Fruit fly (Drosophila melanogaster) whole organism, embryonic: ENCODE results near the gene Nepl21.

ENCODE experiments used
- Ada2b ChIP-seq: fragments of 200-800 bp; sonication (Bioruptor generic); IDR thresholded peaks from 2 replicates; pipeline ENCODE4 v1.3.6; 2022; ENCODE audit warnings: missing biosample characterization, missing genetic modification characterization
- Asciz ChIP-seq: fragments of 200-800 bp; sonication (Bioruptor generic); optimal IDR thresholded peaks from 2 replicates; lab custom pipeline; 2017; ENCODE audit warnings: missing biosample characterization, mild to moderate bottlenecking, missing genetic modification characterization, missing genetic modification reagents
- B-H1 ChIP-seq: fragments of 200-800 bp; sonication (Bioruptor generic); IDR thresholded peaks from 3 replicates; pipeline ENCODE4 v1.3.6; 2022; ENCODE audit warnings: missing biosample characterization, missing genetic modification characterization
- CG10654 ChIP-seq: fragments of 200-800 bp; sonication (Bioruptor generic); optimal IDR thresholded peaks from 2 replicates; lab custom pipeline; 2016; ENCODE audit warnings: missing biosample characterization, missing genetic modification characterization
- CG11093 ChIP-seq: fragments of 200-800 bp; sonication (Bioruptor generic); IDR thresholded peaks from 3 replicates; pipeline ENCODE4 v1.3.6; 2022; ENCODE audit warnings: missing biosample characterization, missing genetic modification characterization
- CG11247 ChIP-seq: fragments of 200-800 bp; sonication (Bioruptor generic); IDR thresholded peaks from 2 replicates; pipeline ENCODE4 v1.3.6; 2022; ENCODE audit warnings: missing biosample characterization, missing genetic modification characterization
- CG12942 ChIP-seq: fragments of 200-800 bp; sonication (Bioruptor generic); optimal IDR thresholded peaks from 3 replicates; lab custom pipeline; 2016; ENCODE audit warnings: missing biosample characterization, missing genetic modification characterization
- CG14965 ChIP-seq: fragments of 200-800 bp; sonication (Bioruptor generic); optimal IDR thresholded peaks from 2 replicates; lab custom pipeline; 2016; ENCODE audit warnings: missing biosample characterization, missing genetic modification characterization, borderline replicate concordance
- CG15269 ChIP-seq: fragments of 200-800 bp; sonication (Bioruptor generic); optimal IDR thresholded peaks from 2 replicates; lab custom pipeline; 2018; ENCODE audit warnings: missing biosample characterization, mild to moderate bottlenecking, missing genetic modification characterization, moderate library complexity
- CG15479 ChIP-seq: fragments of 200-800 bp; sonication (Bioruptor generic); optimal IDR thresholded peaks from 3 replicates; lab custom pipeline; 2019; ENCODE audit warnings: missing biosample characterization, mild to moderate bottlenecking, missing genetic modification characterization, moderate library complexity
- CG17829 ChIP-seq: fragments of 200-800 bp; optimal IDR thresholded peaks from 2 replicates; lab custom pipeline; 2019; ENCODE audit warnings: missing biosample characterization, mild to moderate bottlenecking, missing genetic modification characterization, moderate library complexity
- CG18011 ChIP-seq: fragments of 200-800 bp; sonication (Bioruptor generic); optimal IDR thresholded peaks from 2 replicates; lab custom pipeline; 2017; ENCODE audit warnings: missing biosample characterization, missing genetic modification characterization, mild to moderate bottlenecking, moderate library complexity, missing genotype
- CG30020 ChIP-seq: fragments of 200-800 bp; optimal IDR thresholded peaks from 2 replicates; lab custom pipeline; 2019; ENCODE audit warnings: missing biosample characterization, mild to moderate bottlenecking, missing genetic modification characterization, moderate library complexity
- CG31441 ChIP-seq: fragments of 200-800 bp; sonication (Bioruptor generic); IDR thresholded peaks from 2 replicates; pipeline ENCODE4 v1.3.6; 2022; ENCODE audit warnings: missing biosample characterization, missing genetic modification characterization
- CG34422 ChIP-seq: fragments of 200-800 bp; sonication (Bioruptor generic); IDR thresholded peaks from 3 replicates; pipeline ENCODE4 v1.3.6; 2022; ENCODE audit warnings: missing biosample characterization, missing genetic modification characterization
- CG4404 ChIP-seq: fragments of 200-800 bp; sonication (Bioruptor generic); IDR thresholded peaks from 2 replicates; pipeline ENCODE4 v1.3.6; 2022; ENCODE audit warnings: missing biosample characterization, missing genetic modification characterization
- CG7556 ChIP-seq: fragments of 200-800 bp; sonication (Bioruptor generic); optimal IDR thresholded peaks from 2 replicates; lab custom pipeline; 2017; ENCODE audit warnings: missing biosample characterization, mild to moderate bottlenecking, missing genetic modification characterization
- CG8924 ChIP-seq: fragments of 200-800 bp; optimal IDR thresholded peaks from 3 replicates; lab custom pipeline; 2019; ENCODE audit warnings: missing biosample characterization, mild to moderate bottlenecking, missing genetic modification characterization, moderate library complexity
- Camta ChIP-seq: fragments of 200-800 bp; sonication (Bioruptor generic); optimal IDR thresholded peaks from 2 replicates; lab custom pipeline; 2016; ENCODE audit warnings: missing biosample characterization, missing genetic modification characterization
- Chrac-16 ChIP-seq: fragments of 200-800 bp; sonication (Bioruptor generic); optimal IDR thresholded peaks from 3 replicates; lab custom pipeline; 2016; ENCODE audit warnings: missing biosample characterization, missing genetic modification characterization
- Doc3 ChIP-seq: fragments of 200-800 bp; sonication (Bioruptor generic); IDR thresholded peaks from 3 replicates; pipeline ENCODE4 v1.3.6; 2022; ENCODE audit warnings: missing biosample characterization, missing genetic modification characterization; ENCODE audit not compliant: partially characterized antibody
- GATAe ChIP-seq: fragments of 200-800 bp; sonication (Bioruptor generic); conservative IDR thresholded peaks from 2 replicates; pipeline ENCODE4 v1.3.6; 2022; ENCODE audit warnings: missing biosample characterization, missing genetic modification characterization
- Pdp1 ChIP-seq, 2 experiments: fragments of 200-800 bp; sonication (Bioruptor generic); optimal IDR thresholded peaks; 3 replicates each; lab custom pipeline; 2016; ENCODE audit warnings: missing biosample characterization in 2 of 2, missing genetic modification characterization in 2 of 2, mild to moderate bottlenecking in 1 of 2, moderate library complexity in 1 of 2
- Poxn ChIP-seq: fragments of 200-800 bp; sonication (Bioruptor generic); IDR thresholded peaks from 2 replicates; pipeline ENCODE4 v1.3.6; 2022; ENCODE audit warnings: missing biosample characterization, missing genetic modification characterization
- Ptx1 ChIP-seq: fragments of 200-800 bp; sonication (Bioruptor generic); IDR thresholded peaks from 2 replicates; pipeline ENCODE4 v1.3.6; 2022; ENCODE audit warnings: missing biosample characterization, missing genetic modification characterization
- Rx ChIP-seq: fragments of 200-800 bp; sonication (Bioruptor generic); IDR thresholded peaks from 2 replicates; pipeline ENCODE4 v1.3.6; 2022; ENCODE audit warnings: missing biosample characterization, missing genetic modification characterization
- Six4 ChIP-seq: fragments of 200-800 bp; sonication (Bioruptor generic); optimal IDR thresholded peaks from 2 replicates; lab custom pipeline; 2016; ENCODE audit warnings: missing biosample characterization, missing genetic modification characterization
- Sox100B ChIP-seq: fragments of 200-800 bp; sonication (Bioruptor generic); optimal IDR thresholded peaks from 3 replicates; lab custom pipeline; 2018; ENCODE audit warnings: missing biosample characterization, mild to moderate bottlenecking, missing genetic modification characterization
- Xbp1 ChIP-seq: fragments of 200-800 bp; sonication (Bioruptor generic); optimal IDR thresholded peaks from 3 replicates; lab custom pipeline; 2016; ENCODE audit warnings: missing biosample characterization, mild to moderate bottlenecking, missing genetic modification characterization
- ap ChIP-seq: fragments of 200-800 bp; sonication (Bioruptor generic); IDR thresholded peaks from 2 replicates; pipeline ENCODE4 v1.3.6; 2022; ENCODE audit warnings: missing biosample characterization, missing genetic modification characterization
- ash1 ChIP-seq: fragments of 200-800 bp; sonication (Bioruptor generic); optimal IDR thresholded peaks from 2 replicates; lab custom pipeline; 2018; ENCODE audit warnings: missing biosample characterization, mild to moderate bottlenecking, missing genetic modification characterization
- bigmax ChIP-seq: fragments of 200-800 bp; sonication (Bioruptor generic); optimal IDR thresholded peaks from 2 replicates; lab custom pipeline; 2018; ENCODE audit warnings: missing biosample characterization, mild to moderate bottlenecking, missing genetic modification characterization
- br ChIP-seq: fragments of >200 bp; optimal IDR thresholded peaks from 2 replicates; lab custom pipeline; 2017
- dati ChIP-seq: fragments of 200-800 bp; sonication (Bioruptor generic); IDR thresholded peaks from 2 replicates; pipeline ENCODE4 v1.3.6; 2022; ENCODE audit warnings: missing biosample characterization, missing genetic modification characterization
- en ChIP-seq: fragments of 200-800 bp; sonication (Bioruptor generic); optimal IDR thresholded peaks from 2 replicates; lab custom pipeline; 2016; ENCODE audit warnings: missing biosample characterization, missing genetic modification characterization
- exex ChIP-seq: fragments of 200-800 bp; sonication (Bioruptor generic); optimal IDR thresholded peaks from 4 replicates; lab custom pipeline; 2018; ENCODE audit warnings: missing biosample characterization, mild to moderate bottlenecking, missing genetic modification characterization, moderate library complexity
- kah ChIP-seq: fragments of 200-800 bp; sonication (Bioruptor generic); optimal IDR thresholded peaks from 2 replicates; lab custom pipeline; 2018; ENCODE audit warnings: missing biosample characterization, mild to moderate bottlenecking, missing genetic modification characterization
- lmd ChIP-seq: fragments of 200-800 bp; sonication (Bioruptor generic); IDR thresholded peaks from 2 replicates; pipeline ENCODE4 v1.3.6; 2022; ENCODE audit warnings: missing biosample characterization, missing genetic modification characterization
- luna ChIP-seq: fragments of 200-800 bp; sonication (Bioruptor generic); optimal IDR thresholded peaks from 2 replicates; lab custom pipeline; 2016; ENCODE audit warnings: missing biosample characterization, missing genetic modification characterization
- nmo ChIP-seq: fragments of 200-800 bp; sonication (Bioruptor generic); optimal IDR thresholded peaks from 2 replicates; lab custom pipeline; 2018; ENCODE audit warnings: missing biosample characterization, mild to moderate bottlenecking, missing genetic modification characterization, moderate library complexity
- pnt ChIP-seq: fragments of 200-800 bp; sonication (Bioruptor generic); optimal IDR thresholded peaks from 3 replicates; lab custom pipeline; 2016; ENCODE audit warnings: missing biosample characterization, missing genetic modification characterization
- pzg ChIP-seq: fragments of 200-800 bp; sonication (Bioruptor generic); optimal IDR thresholded peaks from 3 replicates; lab custom pipeline; 2018; ENCODE audit warnings: missing biosample characterization, mild to moderate bottlenecking, missing genetic modification characterization, moderate library complexity
- rib ChIP-seq: fragments of 200-800 bp; sonication (Bioruptor generic); IDR thresholded peaks from 2 replicates; pipeline ENCODE4 v1.3.6; 2022; ENCODE audit warnings: missing biosample characterization, missing genetic modification characterization
- sd ChIP-seq: fragments of 200-800 bp; sonication (Bioruptor generic); optimal IDR thresholded peaks from 3 replicates; lab custom pipeline; 2018; ENCODE audit warnings: missing biosample characterization, mild to moderate bottlenecking, missing genetic modification characterization, moderate library complexity
- sisA ChIP-seq: fragments of 200-800 bp; sonication (Bioruptor generic); IDR thresholded peaks from 2 replicates; pipeline ENCODE4 v1.3.6; 2022; ENCODE audit warnings: missing biosample characterization, missing genetic modification characterization
- tio ChIP-seq: fragments of 200-800 bp; sonication (Bioruptor generic); optimal IDR thresholded peaks from 2 replicates; lab custom pipeline; 2017; ENCODE audit warnings: missing biosample characterization, missing genetic modification characterization, inconsistent platforms
- trem ChIP-seq: fragments of 200-800 bp; optimal IDR thresholded peaks from 3 replicates; lab custom pipeline; 2019; ENCODE audit warnings: missing biosample characterization, mild to moderate bottlenecking, missing genetic modification characterization, moderate library complexity
- vnd ChIP-seq: fragments of 200-800 bp; sonication (Bioruptor generic); IDR thresholded peaks from 3 replicates; pipeline ENCODE4 v1.3.6; 2022; ENCODE audit warnings: missing biosample characterization, missing genetic modification characterization; ENCODE audit not compliant: partially characterized antibody
- yki ChIP-seq: fragments of >200 bp; optimal IDR thresholded peaks from 3 replicates; lab custom pipeline; 2018
- z ChIP-seq: fragments of 200-800 bp; sonication (Bioruptor generic); IDR thresholded peaks from 3 replicates; pipeline ENCODE4 v1.3.6; 2022; ENCODE audit warnings: missing biosample characterization, missing genetic modification characterization
- zfh1 ChIP-seq: fragments of 200-800 bp; sonication (Bioruptor generic); IDR thresholded peaks from 3 replicates; pipeline ENCODE4 v1.3.6; 2022; ENCODE audit warnings: missing biosample characterization, missing genetic modification characterization

Gene Nepl21

DNA sequence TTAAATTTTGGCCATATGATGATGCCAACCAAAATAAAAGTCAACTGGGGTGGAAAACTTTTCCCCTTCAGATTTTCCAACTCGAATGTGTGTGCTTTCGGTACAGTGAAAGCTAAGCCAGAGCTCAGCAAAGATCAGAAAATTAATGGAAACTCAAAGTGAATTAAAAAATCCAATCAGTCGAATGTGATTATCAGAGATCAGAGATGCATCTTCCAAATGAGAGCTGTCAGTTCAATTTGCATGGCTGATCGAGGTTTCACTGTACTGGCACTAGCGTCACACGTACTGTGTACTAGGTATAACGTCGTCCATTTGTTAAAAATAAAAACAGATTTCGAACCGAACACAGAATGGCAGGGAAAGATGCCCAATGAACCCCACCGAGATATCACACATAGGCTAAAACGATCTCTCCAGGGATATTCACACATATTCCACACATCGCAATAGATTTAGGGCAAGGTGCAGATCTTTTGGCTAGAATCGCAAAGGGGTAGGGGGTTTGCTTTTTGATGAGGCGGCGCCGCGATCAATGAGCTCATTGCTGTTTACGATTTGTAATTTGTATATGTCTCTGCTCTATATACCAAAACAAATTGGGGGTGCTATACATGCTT is 21.4 kb downstream of the Nepl21 start (continued):
- TF ChIP-seq CG8924 (peak; percentile 58), CG17829 (tag; lab: Kevin White, UChicago) (peak; percentile 59), kah (GFP tag; lab: Kevin White, UChicago) (no peak), CG18011 (GFP tag; lab: Kevin White, UChicago) (peak; percentile 27), vnd (no peak), luna (GFP tag; lab: Kevin White, UChicago) (peak; percentile 39), CG4404 (GFP tag; lab: Robert Waterston, UW) (peak; percentile 60), Rx (GFP tag; lab: Robert Waterston, UW) (peak; percentile 76), ap (GFP tag; lab: Robert Waterston, UW) (peak; percentile 59), z (GFP tag; lab: Robert Waterston, UW) (no peak), Ada2b (GFP tag; lab: Robert Waterston, UW) (peak; percentile 82), pnt (GFP tag; lab: Kevin White, UChicago) (peak; percentile 53), pzg (GFP tag; lab: Kevin White, UChicago) (no peak), CG15479 (GFP tag; lab: Kevin White, UChicago) (no peak), tio (no peak), Camta (peak; percentile 69), CG31441 (GFP tag; lab: Robert Waterston, UW) (peak; percentile 51; the same call in 1 of the 2 replicates), trem (no peak), Chrac-16 (GFP tag; lab: Kevin White, UChicago) (peak; percentile 70), CG14965 (GFP tag; lab: Kevin White, UChicago) (no peak), CG12942 (GFP tag; lab: Kevin White, UChicago) (peak; percentile 65), CG30020 (no peak), CG15269 (tag; lab: Kevin White, UChicago) (peak; percentile 84), Six4 (peak; percentile 57), Ptx1 (GFP tag; lab: Robert Waterston, UW) (peak; percentile 85), lmd (peak; percentile 90), Pdp1 (GFP tag; optimal IDR thresholded peaks at IDR 0.05; lab: Kevin White, UChicago) (peak; percentile 70 to 81), exex (no peak), Doc3 (GFP tag; lab: Robert Waterston, UW) (no peak), Asciz (GFP tag; lab: Kevin White, UChicago) (peak; percentile 16), zfh1 (peak; percentile 83), Xbp1 (GFP tag; lab: Kevin White, UChicago) (peak; percentile 84), yki (no peak), rib (GFP tag; lab: Robert Waterston, UW) (peak; percentile 77), CG7556 (GFP tag; lab: Kevin White, UChicago) (peak; percentile 31), nmo (peak; percentile 73), br (lab: Kevin White, UChicago) (no peak), CG11247 (GFP tag; lab: Robert Waterston, UW) (peak; percentile 86), Poxn (GFP tag; lab: Robert Waterston, UW) (no peak), CG11093 (peak; percentile 61; the same call in 2 of the 3 replicates), B-H1 (GFP tag; lab: Robert Waterston, UW) (peak; percentile 67; the same call in 2 of the 3 replicates), CG10654 (GFP tag; lab: Kevin White, UChicago) (peak; percentile 31), CG34422 (GFP tag; lab: Robert Waterston, UW) (peak; percentile 88), bigmax (GFP tag; lab: Kevin White, UChicago) (no peak), sisA (peak; percentile 78), en (GFP tag; lab: Kevin White, UChicago) (peak; percentile 26), sd (tag; lab: Kevin White, UChicago) (peak; percentile 23), Sox100B (GFP tag; lab: Kevin White, UChicago) (no peak), ash1 (GFP tag; lab: Kevin White, UChicago) (no peak), dati (GFP tag; lab: Robert Waterston, UW) (peak; percentile 66), GATAe (GFP tag; lab: Robert Waterston, UW) (0 out of 2 replicates have a peak, but pooled peaks have one; percentile 29)
